Worm (Caenorhabditis elegans) whole organism, late embryonic: ENCODE results near the gene fbxa-82.

Experiments
- C08G9.2 ChIP-seq: sonication (generic microtip); optimal IDR thresholded peaks from 2 replicates; lab custom pipeline; 2016; ENCODE audit warnings: mild to moderate bottlenecking, missing genetic modification characterization, moderate library complexity, missing compliant biosample characterization
- K02D7.2 ChIP-seq: sonication (generic microtip); optimal IDR thresholded peaks from 2 replicates; lab custom pipeline; 2017; ENCODE audit warnings: mild to moderate bottlenecking, missing genetic modification characterization, missing compliant biosample characterization
- K09A11.1 ChIP-seq: sonication (generic microtip); optimal IDR thresholded peaks from 2 replicates; lab custom pipeline; 2017; ENCODE audit warnings: antibody characterized with exemption, mild to moderate bottlenecking, missing genetic modification characterization, missing compliant biosample characterization; ENCODE audit not compliant: insufficient read depth
- Y22D7AL.16 ChIP-seq: sonication (generic microtip); optimal IDR thresholded peaks from 2 replicates; lab custom pipeline; 2016; ENCODE audit warnings: missing genetic modification characterization, missing compliant biosample characterization
- ahr-1 ChIP-seq: sonication (generic microtip); optimal IDR thresholded peaks from 2 replicates; lab custom pipeline; 2016; ENCODE audit warnings: missing genetic modification characterization, missing compliant biosample characterization
- ceh-14 ChIP-seq: sonication (generic microtip); optimal IDR thresholded peaks from 2 replicates; lab custom pipeline; 2016; ENCODE audit warnings: missing genotype, missing genetic modification characterization, missing compliant biosample characterization
- ceh-18 ChIP-seq: sonication (generic microtip); optimal IDR thresholded peaks from 2 replicates; lab custom pipeline; 2016; ENCODE audit warnings: missing genetic modification characterization, missing compliant biosample characterization
- ceh-2 ChIP-seq: sonication (generic microtip); optimal IDR thresholded peaks from 2 replicates; lab custom pipeline; 2016; ENCODE audit warnings: missing genotype, missing genetic modification characterization, missing compliant biosample characterization
- ceh-30 ChIP-seq: fragments of 150-350 bp; optimal IDR thresholded peaks from 2 replicates; lab custom pipeline; 2014; ENCODE audit warnings: missing biosample characterization, missing genetic modification characterization
- ceh-31 ChIP-seq: sonication (generic microtip); optimal IDR thresholded peaks from 2 replicates; lab custom pipeline; 2016; ENCODE audit warnings: missing genetic modification characterization, missing compliant biosample characterization
- ceh-48 ChIP-seq: sonication (generic microtip); optimal IDR thresholded peaks from 2 replicates; lab custom pipeline; 2016; ENCODE audit warnings: missing genetic modification characterization, inconsistent platforms, missing compliant biosample characterization
- ceh-6 ChIP-seq: fragments of 200-800 bp; sonication (Bioruptor generic); optimal IDR thresholded peaks from 2 replicates; lab custom pipeline; 2018; ENCODE audit warnings: mild to moderate bottlenecking, missing genetic modification characterization, missing compliant biosample characterization
- ceh-9 ChIP-seq: sonication (generic microtip); optimal IDR thresholded peaks from 2 replicates; lab custom pipeline; 2016; ENCODE audit warnings: mild to moderate bottlenecking, missing genetic modification characterization, inconsistent platforms, missing compliant biosample characterization
- che-1 ChIP-seq: sonication (generic microtip); optimal IDR thresholded peaks from 2 replicates; lab custom pipeline; 2016; ENCODE audit warnings: mild to moderate bottlenecking, missing genetic modification characterization, missing compliant biosample characterization
- dmd-4 ChIP-seq: sonication (generic microtip); optimal IDR thresholded peaks from 2 replicates; lab custom pipeline; 2016; ENCODE audit warnings: borderline replicate concordance, missing genetic modification characterization, missing compliant biosample characterization
- dve-1 ChIP-seq: sonication (generic microtip); optimal IDR thresholded peaks from 2 replicates; lab custom pipeline; 2017; ENCODE audit warnings: antibody characterized with exemption, mild to moderate bottlenecking, missing genetic modification characterization, missing compliant biosample characterization
- elt-2 ChIP-seq: sonication (generic microtip); optimal IDR thresholded peaks from 2 replicates; lab custom pipeline; 2016; ENCODE audit warnings: missing genetic modification reagents, missing genetic modification characterization, missing compliant biosample characterization
- elt-4 ChIP-seq: sonication (generic microtip); optimal IDR thresholded peaks from 2 replicates; lab custom pipeline; 2016; ENCODE audit warnings: missing genetic modification characterization, missing compliant biosample characterization
- eyg-1 ChIP-seq: sonication (generic microtip); optimal IDR thresholded peaks from 2 replicates; lab custom pipeline; 2016; ENCODE audit warnings: missing genotype, missing genetic modification characterization, missing compliant biosample characterization
- fax-1 ChIP-seq: sonication (generic microtip); optimal IDR thresholded peaks from 2 replicates; lab custom pipeline; 2016; ENCODE audit warnings: missing genotype, missing genetic modification characterization, missing compliant biosample characterization
- gmeb-2 ChIP-seq: sonication (generic microtip); optimal IDR thresholded peaks from 2 replicates; lab custom pipeline; 2016; ENCODE audit warnings: missing genetic modification characterization, inconsistent platforms, missing compliant biosample characterization
- hlh-30 ChIP-seq: sonication (generic microtip); optimal IDR thresholded peaks from 2 replicates; lab custom pipeline; 2017; ENCODE audit warnings: antibody characterized with exemption, missing genetic modification characterization, missing compliant biosample characterization; ENCODE audit not compliant: insufficient read depth
- hlh-8 ChIP-seq: sonication (generic microtip); optimal IDR thresholded peaks from 2 replicates; lab custom pipeline; 2016; ENCODE audit warnings: missing genotype, missing genetic modification characterization, missing compliant biosample characterization
- lim-6 ChIP-seq: sonication (generic microtip); optimal IDR thresholded peaks from 2 replicates; lab custom pipeline; 2016; ENCODE audit warnings: missing genetic modification characterization, missing compliant biosample characterization
- madf-2 ChIP-seq: sonication (generic microtip); optimal IDR thresholded peaks from 2 replicates; lab custom pipeline; 2017; ENCODE audit warnings: missing genetic modification characterization, missing compliant biosample characterization
- nhr-11 ChIP-seq: fragments of 150-350 bp; optimal IDR thresholded peaks from 2 replicates; lab custom pipeline; 2014; ENCODE audit warnings: missing biosample characterization, missing genetic modification characterization
- npax-4 ChIP-seq: sonication (generic microtip); optimal IDR thresholded peaks from 2 replicates; lab custom pipeline; 2016; ENCODE audit warnings: missing genetic modification characterization, missing compliant biosample characterization
- odd-2 ChIP-seq: sonication (generic microtip); optimal IDR thresholded peaks from 2 replicates; lab custom pipeline; 2017; ENCODE audit warnings: antibody characterized with exemption, mild to moderate bottlenecking, missing genetic modification characterization, missing compliant biosample characterization
- pat-9 ChIP-seq: fragments of 200-800 bp; sonication (Bioruptor generic); optimal IDR thresholded peaks from 2 replicates; lab custom pipeline; 2018; ENCODE audit warnings: mild to moderate bottlenecking, missing genetic modification characterization, moderate library complexity, missing compliant biosample characterization
- pax-1 ChIP-seq: fragments of 150-350 bp; optimal IDR thresholded peaks from 2 replicates; lab custom pipeline; 2014; ENCODE audit warnings: missing biosample characterization, missing genetic modification characterization
- pha-2 ChIP-seq: sonication (generic microtip); optimal IDR thresholded peaks from 2 replicates; lab custom pipeline; 2017; ENCODE audit warnings: mild to moderate bottlenecking, missing genetic modification characterization, missing compliant biosample characterization
- pros-1 ChIP-seq: fragments of 150-350 bp; optimal IDR thresholded peaks from 2 replicates; lab custom pipeline; 2014; ENCODE audit warnings: missing biosample characterization, missing genetic modification reagents, missing genetic modification characterization
- rnt-1 ChIP-seq: sonication (generic microtip); optimal IDR thresholded peaks from 2 replicates; lab custom pipeline; 2016; ENCODE audit warnings: missing genetic modification characterization, missing compliant biosample characterization
- sox-2 ChIP-seq: fragments of 200-800 bp; sonication (Bioruptor generic); IDR thresholded peaks from 2 replicates; pipeline ENCODE4 v1.3.6; 2022; ENCODE audit warnings: missing genetic modification reagents, missing genetic modification characterization, missing compliant biosample characterization
- sox-4 ChIP-seq: sonication (generic microtip); optimal IDR thresholded peaks from 2 replicates; lab custom pipeline; 2017; ENCODE audit warnings: mild to moderate bottlenecking, missing genetic modification characterization, inconsistent platforms, missing compliant biosample characterization
- syd-9 ChIP-seq: sonication (generic microtip); optimal IDR thresholded peaks from 2 replicates; lab custom pipeline; 2016; ENCODE audit warnings: mild to moderate bottlenecking, missing genetic modification characterization, moderate library complexity, missing compliant biosample characterization
- unc-3 ChIP-seq, 2 experiments: fragments of 200-800 bp in 1 of 2; sonication (Bioruptor generic) in 1 of 2; sonication (generic microtip) in 1 of 2; conservative IDR thresholded peaks in 1 of 2; optimal IDR thresholded peaks in 1 of 2; 2 replicates each; pipeline versions ENCODE4 v1.3.6 to Lab custom; 2016 to 2022; ENCODE audit warnings: missing compliant biosample characterization in 2 of 2, missing genetic modification characterization in 2 of 2, missing genetic modification reagents in 1 of 2
- unc-42 ChIP-seq: sonication (generic microtip); optimal IDR thresholded peaks from 2 replicates; lab custom pipeline; 2016; ENCODE audit warnings: missing genotype, missing genetic modification characterization, missing compliant biosample characterization
- zip-5 ChIP-seq: sonication (generic microtip); optimal IDR thresholded peaks from 2 replicates; lab custom pipeline; 2016; ENCODE audit warnings: missing genetic modification characterization, missing compliant biosample characterization

The fbxa-82 gene

DNA sequence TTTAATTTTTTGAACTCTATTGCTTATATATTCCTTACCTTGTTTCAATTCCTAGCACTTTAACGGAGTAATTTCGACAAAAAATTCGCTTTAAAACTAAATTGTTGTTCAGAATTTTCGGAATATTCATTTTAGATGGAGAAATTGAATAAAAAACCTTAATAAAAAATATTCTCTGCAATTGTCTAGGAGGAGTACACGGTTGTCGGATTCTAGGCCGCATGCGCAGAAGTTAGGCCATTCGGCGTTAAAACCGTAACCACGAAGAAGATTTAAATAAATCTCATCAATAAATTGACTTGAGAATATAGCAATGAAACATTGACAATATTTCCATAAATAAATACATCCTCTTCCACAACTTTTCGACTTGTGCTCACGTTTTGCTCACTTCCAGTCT lies 30.0 kb upstream of the fbxa-82 start, which contains the start of the genes C01G10.10 and C01G10.9 (continued):
- TF ChIP-seq elt-2 (tag; lab: Kevin White, UChicago): peak; percentile 81
- TF ChIP-seq ceh-30 (tag; lab: Kevin White, UChicago): no peak
- no peak for TF ChIP-seq ceh-18 (tag; lab: Kevin White, UChicago)
- TF ChIP-seq dmd-4: no peak
- peak; percentile 4 for TF ChIP-seq eyg-1 (tag; lab: Kevin White, UChicago)
- no peak for TF ChIP-seq ceh-9 (tag; lab: Kevin White, UChicago)
- TF ChIP-seq ceh-14: peak; percentile 46
- no peak for TF ChIP-seq madf-2 (tag; lab: Kevin White, UChicago)
- TF ChIP-seq dve-1 (tag; lab: Kevin White, UChicago): no peak
- TF ChIP-seq pha-2 (tag; lab: Kevin White, UChicago): no peak
- peak; percentile 48 for TF ChIP-seq fax-1
- TF ChIP-seq gmeb-2 (tag; lab: Kevin White, UChicago): peak; percentile 4
- TF ChIP-seq C08G9.2 (tag; lab: Kevin White, UChicago): peak; percentile 93
- no peak for TF ChIP-seq Y22D7AL.16 (tag; lab: Kevin White, UChicago)
- peak; percentile 7 for TF ChIP-seq hlh-8 (tag; lab: Kevin White, UChicago)
- TF ChIP-seq hlh-30 (tag; lab: Kevin White, UChicago): no peak
- TF ChIP-seq ahr-1 (tag; lab: Kevin White, UChicago): no peak
- TF ChIP-seq pros-1: no peak
- TF ChIP-seq zip-5 (tag; lab: Kevin White, UChicago): peak; percentile 78
- TF ChIP-seq rnt-1 (tag; lab: Kevin White, UChicago): peak; percentile 43
- TF ChIP-seq elt-4 (tag; lab: Kevin White, UChicago): no peak
- TF ChIP-seq ceh-2 (tag; lab: Kevin White, UChicago): peak; percentile 89
- no peak for TF ChIP-seq npax-4 (tag; lab: Kevin White, UChicago)
- TF ChIP-seq K02D7.2: no peak
- no peak for TF ChIP-seq unc-3 (GFP tag; conservative IDR thresholded peaks at IDR 0.05; lab: Robert Waterston, UW)
- no peak for TF ChIP-seq unc-3 (tag; optimal IDR thresholded peaks at IDR 0.05; lab: Kevin White, UChicago)

DNA sequence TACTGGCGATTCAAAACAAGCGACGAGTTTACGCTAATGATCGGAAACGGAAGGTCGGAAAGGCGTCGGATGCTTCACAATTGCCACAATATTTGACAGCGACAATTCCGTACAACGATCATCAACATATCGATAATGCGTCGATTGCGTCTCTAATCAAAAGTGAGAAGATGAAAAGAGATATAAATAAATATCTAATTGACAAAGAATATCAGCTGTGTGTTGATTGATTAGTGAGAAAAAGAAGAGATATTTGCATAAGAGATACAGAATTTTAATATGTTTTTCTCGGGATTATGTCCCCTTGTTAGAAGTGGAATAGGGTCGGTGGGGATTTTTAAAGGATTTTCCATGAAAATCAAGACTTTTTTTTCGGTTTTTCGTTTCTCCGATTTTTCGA lies 26.2 kb upstream of the fbxa-82 start:
- TF ChIP-seq che-1 (no peak), odd-2 (tag; lab: Kevin White, UChicago) (no peak), unc-42 (tag; lab: Kevin White, UChicago) (no peak), dmd-4 (no peak), ceh-6 (no peak), pat-9 (no peak)

DNA sequence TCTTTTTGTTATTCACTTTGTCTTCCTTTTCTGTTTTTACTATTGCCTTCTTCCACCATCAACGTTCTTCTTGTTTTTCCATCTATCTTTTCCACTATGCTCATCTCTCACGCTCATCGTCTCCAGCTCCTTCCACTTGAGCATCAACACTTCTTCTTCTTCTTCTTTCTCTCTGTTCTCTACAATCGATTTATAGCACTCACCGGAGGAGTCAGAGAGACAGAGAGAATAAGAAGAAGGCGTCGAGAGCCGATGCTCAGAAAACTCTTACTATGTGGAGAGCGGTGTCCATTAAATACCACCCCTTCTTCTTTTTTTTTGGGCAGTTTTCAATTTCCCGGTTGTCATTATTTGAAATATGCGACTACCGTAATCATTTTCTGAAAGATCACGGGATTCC lies 22.6 kb upstream of the fbxa-82 start:
- TF ChIP-seq unc-42 (tag; lab: Kevin White, UChicago): peak; percentile 29
- TF ChIP-seq syd-9 (tag; lab: Kevin White, UChicago): no peak
- peak; percentile 58 for TF ChIP-seq ceh-48
- peak; percentile 47 for TF ChIP-seq ceh-31 (tag; lab: Kevin White, UChicago)

DNA sequence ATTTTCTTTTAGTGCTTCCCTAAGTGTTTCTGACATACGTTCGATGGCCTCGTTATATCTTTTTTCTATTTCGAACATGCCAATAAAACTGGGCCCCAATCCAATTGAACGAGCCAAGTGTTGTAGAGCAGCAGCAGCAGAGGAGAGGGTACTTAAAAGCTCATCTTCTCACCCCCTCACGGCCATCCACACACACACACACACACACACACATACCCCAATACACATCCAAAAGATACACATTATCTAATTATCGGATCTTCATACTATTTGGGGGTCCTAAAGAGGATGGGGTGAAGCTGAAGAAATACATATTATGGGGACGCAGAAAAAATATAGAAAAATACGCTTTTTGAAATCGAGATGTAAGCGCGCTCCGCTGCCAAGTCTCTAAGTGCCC lies 20.4 kb upstream of the fbxa-82 start:
- no peak for TF ChIP-seq ceh-30 (tag; lab: Kevin White, UChicago)
- TF ChIP-seq odd-2 (tag; lab: Kevin White, UChicago): no peak
- peak; percentile 13 for TF ChIP-seq ceh-31 (tag; lab: Kevin White, UChicago)
- TF ChIP-seq madf-2 (tag; lab: Kevin White, UChicago): no peak
- TF ChIP-seq lim-6: no peak
- no peak for TF ChIP-seq sox-2 (GFP tag; lab: Robert Waterston, UW)
- no peak for TF ChIP-seq sox-4
- no peak for TF ChIP-seq K09A11.1 (tag; lab: Kevin White, UChicago)
- TF ChIP-seq ceh-48: peak; percentile 39
- no peak for TF ChIP-seq dmd-4
- no peak for TF ChIP-seq pax-1
- no peak for TF ChIP-seq fax-1
- TF ChIP-seq pha-2 (tag; lab: Kevin White, UChicago): no peak
- TF ChIP-seq unc-42 (tag; lab: Kevin White, UChicago): peak; percentile 91
- no peak for TF ChIP-seq nhr-11 (tag; lab: Kevin White, UChicago)
- TF ChIP-seq che-1: no peak
